Worm (Caenorhabditis elegans) whole organism, L2 larva: ENCODE results near the gene nspd-2.

Experiments
- R02D3.7 ChIP-seq: fragments of 150-350 bp; optimal IDR thresholded peaks from 2 replicates; lab custom pipeline; 2014; ENCODE audit warnings: missing biosample characterization, missing genetic modification characterization
- ZK546.5 ChIP-seq: sonication (generic microtip); optimal IDR thresholded peaks from 2 replicates; lab custom pipeline; 2017; ENCODE audit warnings: missing biosample characterization, missing genetic modification characterization
- aly-2 ChIP-seq: fragments of 150-350 bp; optimal IDR thresholded peaks from 2 replicates; lab custom pipeline; 2014; ENCODE audit warnings: missing biosample characterization, missing genetic modification characterization
- ama-1 ChIP-seq: fragments of 150-350 bp; optimal IDR thresholded peaks from 2 replicates; lab custom pipeline; 2018; ENCODE audit warnings: inconsistent platforms
- blmp-1 ChIP-seq: sonication (generic microtip); optimal IDR thresholded peaks from 2 replicates; lab custom pipeline; 2017; ENCODE audit warnings: missing genetic modification characterization, mild to moderate bottlenecking, missing compliant biosample characterization, antibody characterized with exemption, moderate library complexity; ENCODE audit not compliant: insufficient read depth
- fos-1 ChIP-seq: fragments of 150-350 bp; optimal IDR thresholded peaks from 2 replicates; lab custom pipeline; 2014; ENCODE audit warnings: missing biosample characterization, missing genetic modification characterization
- lin-11 ChIP-seq: fragments of 150-350 bp; sonication (generic microtip); optimal IDR thresholded peaks from 2 replicates; lab custom pipeline; 2014; ENCODE audit warnings: missing biosample characterization, missing genetic modification characterization, inconsistent platforms, mixed read lengths
- mab-5 ChIP-seq: fragments of 150-350 bp; optimal IDR thresholded peaks from 2 replicates; lab custom pipeline; 2014; ENCODE audit warnings: missing biosample characterization, missing genetic modification characterization
- nhr-10 ChIP-seq: sonication (generic microtip); optimal IDR thresholded peaks from 2 replicates; lab custom pipeline; 2017; ENCODE audit warnings: missing biosample characterization, missing genetic modification characterization
- nhr-6 ChIP-seq: fragments of 150-350 bp; optimal IDR thresholded peaks from 2 replicates; lab custom pipeline; 2014; ENCODE audit warnings: missing biosample characterization, missing genetic modification characterization
- sma-9 ChIP-seq, 2 experiments: fragments of 150-350 bp in 1 of 2; sonication (generic microtip) in 1 of 2; optimal IDR thresholded peaks; 2 replicates each; lab custom pipeline; 2014 to 2016; ENCODE audit warnings: missing genetic modification characterization in 2 of 2, mild to moderate bottlenecking in 1 of 2, missing biosample characterization in 1 of 2, missing compliant biosample characterization in 1 of 2, missing genetic modification reagents in 1 of 2, moderate library complexity in 1 of 2

DNA sequence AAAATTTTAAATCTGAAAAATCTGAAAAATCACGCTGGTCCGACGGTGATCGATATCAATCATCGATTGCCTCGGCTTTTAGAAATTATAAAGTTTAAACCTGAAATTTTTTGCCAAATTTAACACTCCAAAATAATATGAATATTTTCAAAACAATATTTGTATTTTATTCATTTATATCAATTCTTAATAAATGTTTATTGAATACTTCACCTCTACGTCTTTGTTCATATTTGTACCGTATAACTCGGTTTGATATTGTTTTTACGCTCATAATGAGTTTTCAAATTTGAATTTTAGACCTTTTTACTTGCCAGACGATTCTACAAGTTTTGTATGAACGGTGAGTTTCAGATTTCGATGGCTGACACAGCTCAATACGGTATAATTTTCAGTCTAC, 20.9 kb downstream of the nspd-2 start, which contains the start of the genes K07F5.15 and K07F5.22:
- TF ChIP-seq nhr-10 (tag; lab: Kevin White, UChicago) (no peak), fos-1 (tag; lab: Kevin White, UChicago) (no peak), ama-1 (no peak), ZK546.5 (tag; lab: Kevin White, UChicago) (no peak), nhr-6 (tag; lab: Kevin White, UChicago) (no peak), aly-2 (no peak), blmp-1 (no peak), sma-9 (GFP tag; optimal IDR thresholded peaks at IDR 0.05; lab: Kevin White, UChicago) (no peak), sma-9 (tag; optimal IDR thresholded peaks at IDR 0.05; lab: Kevin White, UChicago) (no peak), lin-11 (tag; lab: Kevin White, UChicago) (no peak), mab-5 (no peak), R02D3.7 (tag; lab: Kevin White, UChicago) (no peak)
